Fruit fly (Drosophila melanogaster): ENCODE measurements around the gene modSP.

modSP gene

DNA sequence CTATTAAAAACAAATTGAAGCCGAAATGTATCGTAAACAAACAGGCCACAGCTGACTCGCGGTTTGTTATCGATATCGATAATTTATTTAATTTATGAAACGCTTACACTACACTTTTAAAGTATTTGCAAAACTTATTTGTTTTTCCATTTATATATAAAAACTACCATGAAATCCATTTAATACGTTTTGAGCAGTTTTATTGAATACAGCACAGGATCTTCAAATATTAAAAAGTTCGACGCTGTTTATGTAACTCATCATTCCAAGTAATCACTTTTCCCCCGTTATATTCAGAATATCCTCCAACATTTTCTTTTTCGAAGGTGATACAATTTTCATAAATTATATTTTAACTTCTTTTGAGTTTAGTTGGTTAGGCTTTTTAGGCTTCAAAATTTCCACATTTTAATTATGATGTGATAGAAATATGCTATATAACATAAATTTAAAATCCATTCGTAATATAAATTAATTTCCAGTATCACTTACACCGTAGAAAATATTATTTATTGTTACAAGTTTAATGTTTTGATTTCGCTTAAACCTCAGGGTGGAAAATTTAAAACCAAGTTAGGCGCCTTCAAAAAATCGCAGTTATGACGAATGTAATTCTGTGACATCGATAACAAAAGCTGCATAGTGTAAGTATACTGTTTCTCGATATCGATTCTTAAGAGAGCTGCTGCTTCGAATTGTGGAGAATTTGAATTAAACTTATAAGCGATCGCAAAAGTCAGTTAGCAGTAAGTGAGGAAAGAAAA is 8.3 kb downstream of the modSP start, which contains the start of the genes CG10324 and CCT3 (continued):
- peak; percentile 47 for TF ChIP-seq CG32772 (GFP tag; IDR thresholded peaks at IDR 0.05)
- peak; percentile 98 for TF ChIP-seq CG3995 (GFP tag; optimal IDR thresholded peaks at IDR 0.05)
- peak; percentile 15 for TF ChIP-seq trh (GFP tag; optimal IDR thresholded peaks at IDR 0.05)
- peak; percentile 58 for TF ChIP-seq ap (GFP tag; IDR thresholded peaks at IDR 0.05)
- TF ChIP-seq CG43689 (GFP tag; IDR thresholded peaks at IDR 0.05): no peak
- TF ChIP-seq nerfin-1 (tag; optimal IDR thresholded peaks at IDR 0.05): peak; percentile 60
- TF ChIP-seq Bgb (GFP tag; IDR thresholded peaks at IDR 0.05; ENCODE audit: partially characterized antibody): peak; percentile 66
- peak; percentile 68 for TF ChIP-seq CG14860 (GFP tag; IDR thresholded peaks at IDR 0.05; ENCODE audit: partially characterized antibody)
- 0 out of 3 replicates have a peak, but pooled peaks have one; percentile 34 for TF ChIP-seq C15 (GFP tag; IDR thresholded peaks at IDR 0.05)
- no peak for TF ChIP-seq CG11560 (tag; IDR thresholded peaks at IDR 0.05)
- peak; percentile 72 for TF ChIP-seq amos (GFP tag; IDR thresholded peaks at IDR 0.05; ENCODE audit: partially characterized antibody)
- TF ChIP-seq Dek (tag; optimal IDR thresholded peaks at IDR 0.05): peak; percentile 67
- peak; percentile 44 for TF ChIP-seq CG10654 (GFP tag; optimal IDR thresholded peaks at IDR 0.05)
- TF ChIP-seq CG8765 (GFP tag; IDR thresholded peaks at IDR 0.05): peak; percentile 24; the same call in 1 of the 2 replicates
- TF ChIP-seq bbx (GFP tag; IDR thresholded peaks at IDR 0.05; ENCODE audit: partially characterized antibody): peak; percentile 76
- peak; percentile 79 for TF ChIP-seq Meics (GFP tag; optimal IDR thresholded peaks at IDR 0.05)
- no peak for TF ChIP-seq kni (GFP tag; optimal IDR thresholded peaks at IDR 0.05)
- peak; percentile 48; the same call in 1 of the 3 replicates for TF ChIP-seq CG34422 (GFP tag; IDR thresholded peaks at IDR 0.05)
- no peak for TF ChIP-seq lov (optimal IDR thresholded peaks at IDR 0.05)
- no peak for TF ChIP-seq lov (GFP tag; IDR thresholded peaks at IDR 0.05)
- TF ChIP-seq Side (GFP tag; optimal IDR thresholded peaks at IDR 0.05): peak; percentile 11
- TF ChIP-seq E2f2 (GFP tag; IDR thresholded peaks at IDR 0.05): peak; percentile 79
- no peak for TF ChIP-seq CG6813 (GFP tag; optimal IDR thresholded peaks at IDR 0.05)
- TF ChIP-seq MBD-R2 (GFP tag; IDR thresholded peaks at IDR 0.05): peak; percentile 75
- TF ChIP-seq BEAF-32 (GFP tag; optimal IDR thresholded peaks at IDR 0.05): peak; percentile 77
- peak; percentile 80 for TF ChIP-seq CG9817 (tag; optimal IDR thresholded peaks at IDR 0.05)
- peak; percentile 60 for TF ChIP-seq NFAT (GFP tag; IDR thresholded peaks at IDR 0.05)
- peak; percentile 18 for TF ChIP-seq salm (tag; optimal IDR thresholded peaks at IDR 0.05)
- TF ChIP-seq tgo (GFP tag; IDR thresholded peaks at IDR 0.05): peak; percentile 47; the same call in 1 of the 3 replicates
- peak; percentile 56 for TF ChIP-seq bab2 (GFP tag; optimal IDR thresholded peaks at IDR 0.05)
- no peak for TF ChIP-seq CG10431 (GFP tag; optimal IDR thresholded peaks at IDR 0.05)
- TF ChIP-seq Max (GFP tag; optimal IDR thresholded peaks at IDR 0.05): peak; percentile 53
- TF ChIP-seq MTF-1 (GFP tag; optimal IDR thresholded peaks at IDR 0.05; ENCODE audit: borderline replicate concordance): peak; percentile 13
- TF ChIP-seq CG12299 (tag; optimal IDR thresholded peaks at IDR 0.05): peak; percentile 52
- TF ChIP-seq cas (GFP tag; IDR thresholded peaks at IDR 0.05): no peak
- TF ChIP-seq aop (GFP tag; IDR thresholded peaks at IDR 0.05): no peak
- peak; percentile 80 for TF ChIP-seq CG30403 (GFP tag; optimal IDR thresholded peaks at IDR 0.05)
- TF ChIP-seq so (GFP tag; IDR thresholded peaks at IDR 0.05): 0 out of 3 replicates have a peak, but pooled peaks have one; percentile 30
- peak; percentile 26 for TF ChIP-seq CG6854 (GFP tag; optimal IDR thresholded peaks at IDR 0.05)
- TF ChIP-seq Fer2 (tag; optimal IDR thresholded peaks at IDR 0.05): peak; percentile 77
- no peak for TF ChIP-seq CG31365 (tag; optimal IDR thresholded peaks at IDR 0.05)
- peak; percentile 90 for TF ChIP-seq ssp (GFP tag; IDR thresholded peaks at IDR 0.05)
- peak; percentile 41 for TF ChIP-seq CG7786 (GFP tag; optimal IDR thresholded peaks at IDR 0.05)
- TF ChIP-seq CG12071 (GFP tag; optimal IDR thresholded peaks at IDR 0.05): no peak
- peak; percentile 77 for TF ChIP-seq vnd (GFP tag; IDR thresholded peaks at IDR 0.05; ENCODE audit: partially characterized antibody)
- TF ChIP-seq GATAe (GFP tag; conservative IDR thresholded peaks at IDR 0.05): no peak
- TF ChIP-seq zfh1 (GFP tag; IDR thresholded peaks at IDR 0.05): peak; percentile 66; the same call in 2 of the 3 replicates
- no peak for TF ChIP-seq CG10959 (GFP tag; IDR thresholded peaks at IDR 0.05)
- no peak for TF ChIP-seq luna (GFP tag; optimal IDR thresholded peaks at IDR 0.05)
